Fruit fly (Drosophila melanogaster) whole organism, embryonic: ENCODE results near the gene teq.

ENCODE experiments used
- Atf3 ChIP-seq: fragments of 200-800 bp; sonication (Bioruptor generic); optimal IDR thresholded peaks from 3 replicates; lab custom pipeline; 2016; ENCODE audit warnings: missing biosample characterization, missing genetic modification characterization
- Awh ChIP-seq: fragments of 200-800 bp; sonication (Bioruptor generic); IDR thresholded peaks from 2 replicates; pipeline ENCODE4, ENCODE4 v1.3.6; 2022; ENCODE audit warnings: missing biosample characterization, missing genetic modification characterization
- CG10147 ChIP-seq: fragments of 200-800 bp; sonication (Bioruptor generic); optimal IDR thresholded peaks from 2 replicates; lab custom pipeline; 2019; ENCODE audit warnings: missing biosample characterization, mild to moderate bottlenecking, missing genetic modification characterization, moderate library complexity
- CG10959 ChIP-seq: fragments of 200-800 bp; sonication (Bioruptor generic); IDR thresholded peaks from 2 replicates; pipeline ENCODE4 v1.3.6; 2022; ENCODE audit warnings: missing biosample characterization, missing genetic modification characterization
- CG11247 ChIP-seq: fragments of 200-800 bp; sonication (Bioruptor generic); IDR thresholded peaks from 2 replicates; pipeline ENCODE4 v1.3.6; 2022; ENCODE audit warnings: missing biosample characterization, missing genetic modification characterization
- CG11560 ChIP-seq: fragments of 200-800 bp; sonication (Bioruptor generic); IDR thresholded peaks from 3 replicates; pipeline ENCODE4 v1.3.6; 2022; ENCODE audit warnings: missing biosample characterization, missing genetic modification characterization
- CG11695 ChIP-seq: fragments of 200-800 bp; sonication (Bioruptor generic); IDR thresholded peaks from 3 replicates; pipeline ENCODE4 v1.3.6; 2022; ENCODE audit warnings: missing biosample characterization, missing genetic modification characterization
- CG12744 ChIP-seq: fragments of 200-800 bp; sonication (Bioruptor generic); optimal IDR thresholded peaks from 2 replicates; lab custom pipeline; 2016; ENCODE audit warnings: missing biosample characterization, missing genetic modification characterization
- CG13424 ChIP-seq: fragments of 200-800 bp; sonication (Bioruptor generic); optimal IDR thresholded peaks from 2 replicates; lab custom pipeline; 2019; ENCODE audit warnings: missing biosample characterization, mild to moderate bottlenecking, missing genetic modification characterization, moderate library complexity
- CG15073 ChIP-seq: fragments of 200-800 bp; sonication (Bioruptor generic); optimal IDR thresholded peaks from 2 replicates; lab custom pipeline; 2016; ENCODE audit warnings: missing biosample characterization, missing genetic modification characterization
- CG17829 ChIP-seq: fragments of 200-800 bp; optimal IDR thresholded peaks from 2 replicates; lab custom pipeline; 2019; ENCODE audit warnings: missing biosample characterization, mild to moderate bottlenecking, missing genetic modification characterization, moderate library complexity
- CG18476 ChIP-seq: fragments of 200-800 bp; sonication (Bioruptor generic); optimal IDR thresholded peaks from 2 replicates; lab custom pipeline; 2016; ENCODE audit warnings: missing biosample characterization, mild to moderate bottlenecking, missing genetic modification characterization
- CG18619 ChIP-seq: fragments of 200-800 bp; sonication (Bioruptor generic); optimal IDR thresholded peaks from 3 replicates; lab custom pipeline; 2017; ENCODE audit warnings: missing biosample characterization, mild to moderate bottlenecking, missing genetic modification characterization
- CG18764 ChIP-seq: fragments of 200-800 bp; sonication (Bioruptor generic); optimal IDR thresholded peaks from 3 replicates; lab custom pipeline; 2016; ENCODE audit warnings: missing biosample characterization, missing genetic modification characterization
- CG2129 ChIP-seq: fragments of 200-800 bp; sonication (Bioruptor generic); IDR thresholded peaks from 2 replicates; pipeline ENCODE4 v1.3.6; 2022; ENCODE audit warnings: missing biosample characterization, missing genetic modification characterization; ENCODE audit not compliant: partially characterized antibody
- CG2875 ChIP-seq: fragments of 200-800 bp; sonication (Bioruptor generic); optimal IDR thresholded peaks from 2 replicates; lab custom pipeline; 2017; ENCODE audit warnings: missing biosample characterization, mild to moderate bottlenecking, missing genetic modification characterization, missing genetic modification reagents
- CG31224 ChIP-seq: fragments of 200-800 bp; sonication (Bioruptor generic); IDR thresholded peaks from 2 replicates; pipeline ENCODE4 v1.3.6; 2022; ENCODE audit warnings: missing biosample characterization, missing genetic modification characterization
- CG5180 ChIP-seq: fragments of 200-800 bp; sonication (Bioruptor generic); optimal IDR thresholded peaks from 3 replicates; lab custom pipeline; 2017; ENCODE audit warnings: missing biosample characterization, missing genetic modification characterization, mild to moderate bottlenecking, moderate library complexity, missing genetic modification reagents
- CG8359 ChIP-seq: fragments of 200-800 bp; sonication (Bioruptor generic); optimal IDR thresholded peaks from 2 replicates; lab custom pipeline; 2017; ENCODE audit warnings: missing biosample characterization, mild to moderate bottlenecking, missing genetic modification characterization, borderline replicate concordance
- Chrac-16 ChIP-seq: fragments of 200-800 bp; sonication (Bioruptor generic); optimal IDR thresholded peaks from 3 replicates; lab custom pipeline; 2016; ENCODE audit warnings: missing biosample characterization, missing genetic modification characterization
- D ChIP-seq, 2 experiments: fragments of 200-800 bp in 1 of 2; fragments of >200 bp in 1 of 2; sonication (Bioruptor generic) in 1 of 2; optimal IDR thresholded peaks; 2 replicates in 1 of 2; 3 replicates in 1 of 2; lab custom pipeline; 2017; ENCODE audit warnings: mild to moderate bottlenecking in 1 of 2, missing biosample characterization in 1 of 2, missing genetic modification characterization in 1 of 2, missing genetic modification reagents in 1 of 2
- Dek ChIP-seq: fragments of 200-800 bp; sonication (Bioruptor generic); optimal IDR thresholded peaks from 3 replicates; lab custom pipeline; 2019; ENCODE audit warnings: missing biosample characterization, mild to moderate bottlenecking, missing genetic modification characterization, moderate library complexity
- Ets65A ChIP-seq: fragments of 200-800 bp; sonication (Bioruptor generic); peaks from one replicate; lab custom pipeline; 2016; ENCODE audit warnings: missing biosample characterization, missing genetic modification characterization
- H2.0 ChIP-seq: fragments of 200-800 bp; sonication (Bioruptor generic); IDR thresholded peaks from 2 replicates; pipeline ENCODE4 v1.3.6; 2022; ENCODE audit warnings: missing biosample characterization, missing genetic modification characterization
- HLH3B ChIP-seq: fragments of 200-800 bp; sonication (Bioruptor generic); IDR thresholded peaks from 2 replicates; pipeline ENCODE4 v1.3.6; 2022; ENCODE audit warnings: missing biosample characterization, missing genetic modification characterization
- Hr39 ChIP-seq: fragments of >200 bp; optimal IDR thresholded peaks from 2 replicates; lab custom pipeline; 2017
- Nf-YA ChIP-seq: fragments of 200-800 bp; sonication (Bioruptor generic); IDR thresholded peaks from 2 replicates; pipeline ENCODE4 v1.3.6; 2022; ENCODE audit warnings: missing biosample characterization, missing genetic modification characterization
- Oaz ChIP-seq: fragments of 200-800 bp; sonication (Bioruptor generic); IDR thresholded peaks from 2 replicates; pipeline ENCODE4 v1.3.6; 2022; ENCODE audit warnings: missing biosample characterization, missing genetic modification characterization
- Pdp1 ChIP-seq, 2 experiments: fragments of 200-800 bp; sonication (Bioruptor generic); optimal IDR thresholded peaks; 3 replicates each; lab custom pipeline; 2016; ENCODE audit warnings: missing biosample characterization in 2 of 2, missing genetic modification characterization in 2 of 2, mild to moderate bottlenecking in 1 of 2, moderate library complexity in 1 of 2
- Sry-β ChIP-seq: fragments of 200-800 bp; sonication (Bioruptor generic); optimal IDR thresholded peaks from 2 replicates; lab custom pipeline; 2018; ENCODE audit warnings: missing biosample characterization, mild to moderate bottlenecking, missing genetic modification characterization, moderate library complexity
- Ssrp ChIP-seq: fragments of 200-800 bp; sonication (Bioruptor generic); optimal IDR thresholded peaks from 2 replicates; lab custom pipeline; 2018; ENCODE audit warnings: missing biosample characterization, mild to moderate bottlenecking, missing genetic modification characterization, moderate library complexity
- Taf1 ChIP-seq: fragments of 200-800 bp; sonication (Bioruptor generic); IDR thresholded peaks from 2 replicates; pipeline ENCODE4 v1.3.6; 2022; ENCODE audit warnings: missing biosample characterization, missing genetic modification characterization
- YL-1 ChIP-seq: fragments of 200-800 bp; sonication (Bioruptor generic); optimal IDR thresholded peaks from 3 replicates; lab custom pipeline; 2017; ENCODE audit warnings: missing biosample characterization, mild to moderate bottlenecking, missing genetic modification characterization
- amos ChIP-seq: fragments of 200-800 bp; sonication (Bioruptor generic); IDR thresholded peaks from 2 replicates; pipeline ENCODE4 v1.3.6; 2022; ENCODE audit warnings: missing biosample characterization, missing genetic modification characterization; ENCODE audit not compliant: partially characterized antibody
- aop ChIP-seq: fragments of 200-800 bp; sonication (Bioruptor generic); IDR thresholded peaks from 2 replicates; pipeline ENCODE4 v1.3.6; 2022; ENCODE audit warnings: missing biosample characterization, missing genetic modification characterization
- bigmax ChIP-seq: fragments of 200-800 bp; sonication (Bioruptor generic); optimal IDR thresholded peaks from 2 replicates; lab custom pipeline; 2018; ENCODE audit warnings: missing biosample characterization, mild to moderate bottlenecking, missing genetic modification characterization
- corto ChIP-seq: fragments of 200-800 bp; sonication (Bioruptor generic); optimal IDR thresholded peaks from 2 replicates; lab custom pipeline; 2016; ENCODE audit warnings: missing biosample characterization, mild to moderate bottlenecking, missing genetic modification characterization, moderate library complexity
- cwo ChIP-seq: fragments of 200-800 bp; sonication (Bioruptor generic); optimal IDR thresholded peaks from 3 replicates; lab custom pipeline; 2017; ENCODE audit warnings: missing biosample characterization, missing genetic modification characterization, mild to moderate bottlenecking, moderate library complexity, missing genetic modification reagents
- dan ChIP-seq: fragments of 200-800 bp; sonication (Bioruptor generic); IDR thresholded peaks from 2 replicates; pipeline ENCODE4 v1.3.6; 2022; ENCODE audit warnings: missing biosample characterization, missing genetic modification characterization
- en ChIP-seq: fragments of 200-800 bp; sonication (Bioruptor generic); optimal IDR thresholded peaks from 2 replicates; lab custom pipeline; 2016; ENCODE audit warnings: missing biosample characterization, missing genetic modification characterization
- fd3F ChIP-seq: fragments of 200-800 bp; sonication (Bioruptor generic); optimal IDR thresholded peaks from 2 replicates; lab custom pipeline; 2018; ENCODE audit warnings: missing biosample characterization, mild to moderate bottlenecking, missing genetic modification characterization, moderate library complexity
- gce ChIP-seq: fragments of 200-800 bp; sonication (Bioruptor generic); IDR thresholded peaks from 3 replicates; pipeline ENCODE4 v1.3.6; 2022; ENCODE audit warnings: missing biosample characterization, missing genetic modification characterization
- gcm ChIP-seq: fragments of 200-800 bp; sonication (Bioruptor generic); optimal IDR thresholded peaks from 2 replicates; lab custom pipeline; 2019; ENCODE audit warnings: missing biosample characterization, mild to moderate bottlenecking, missing genetic modification characterization, moderate library complexity
- grau ChIP-seq: fragments of 200-800 bp; optimal IDR thresholded peaks from 3 replicates; lab custom pipeline; 2019; ENCODE audit warnings: missing biosample characterization, mild to moderate bottlenecking, missing genetic modification characterization, moderate library complexity
- lbe ChIP-seq: fragments of 200-800 bp; sonication (Bioruptor generic); optimal IDR thresholded peaks from 2 replicates; lab custom pipeline; 2016; ENCODE audit warnings: missing biosample characterization, mild to moderate bottlenecking, missing genetic modification characterization
- row ChIP-seq: fragments of 200-800 bp; sonication (Bioruptor generic); IDR thresholded peaks from 3 replicates; pipeline ENCODE4 v1.3.6; 2022; ENCODE audit warnings: missing biosample characterization, missing genetic modification characterization
- seq ChIP-seq: fragments of 200-800 bp; sonication (Bioruptor generic); IDR thresholded peaks from 2 replicates; pipeline ENCODE4 v1.3.6; 2022; ENCODE audit warnings: missing biosample characterization, missing genetic modification characterization
- tgo ChIP-seq: fragments of 200-800 bp; sonication (Bioruptor generic); IDR thresholded peaks from 3 replicates; pipeline ENCODE4 v1.3.6; 2022; ENCODE audit warnings: missing biosample characterization, missing genetic modification characterization
- trem ChIP-seq: fragments of 200-800 bp; optimal IDR thresholded peaks from 3 replicates; lab custom pipeline; 2019; ENCODE audit warnings: missing biosample characterization, mild to moderate bottlenecking, missing genetic modification characterization, moderate library complexity
- wor ChIP-seq: fragments of 200-800 bp; sonication (Bioruptor generic); IDR thresholded peaks from 2 replicates; pipeline ENCODE4 v1.3.6; 2022; ENCODE audit warnings: missing biosample characterization, missing genetic modification characterization

The teq gene

DNA sequence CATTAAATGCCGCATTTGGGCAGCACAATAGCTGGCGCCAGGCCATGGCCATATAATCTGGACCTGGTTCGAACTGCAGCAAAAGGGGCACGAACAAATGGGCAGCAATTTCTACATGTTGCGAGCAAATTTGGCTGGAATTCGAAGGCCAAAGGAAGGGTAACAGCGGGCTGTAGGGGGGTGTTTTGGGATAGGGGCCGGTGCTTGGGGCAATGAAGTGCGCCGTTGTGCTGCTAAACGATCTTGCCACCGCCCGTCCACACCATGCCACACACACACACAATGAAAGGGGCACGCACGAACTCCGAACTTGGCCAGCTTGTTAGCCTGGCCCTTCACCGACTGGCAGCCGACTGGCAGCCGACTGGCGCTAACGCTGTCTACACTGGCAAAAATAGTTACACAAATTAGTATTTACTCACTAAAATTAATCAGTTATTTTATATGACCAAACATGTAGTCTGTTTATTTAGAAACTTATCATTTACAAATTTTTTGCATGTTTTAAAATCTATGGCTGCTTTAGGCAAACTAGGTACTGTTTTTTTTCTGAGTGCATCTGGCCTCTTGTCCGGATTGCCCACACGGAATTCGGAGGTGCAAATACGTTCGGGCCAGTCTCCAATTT lies 40.3 kb upstream of the teq start (continued):
- TF ChIP-seq tgo (GFP tag; lab: Robert Waterston, UW) (peak; percentile 64), bigmax (GFP tag; lab: Kevin White, UChicago) (no peak), CG11695 (GFP tag; lab: Robert Waterston, UW) (0 out of 3 replicates have a peak, but pooled peaks have one; percentile 52), Ssrp (peak; percentile 22), H2.0 (GFP tag; lab: Robert Waterston, UW) (peak; percentile 62), Pdp1 (GFP tag; optimal IDR thresholded peaks at IDR 0.05; lab: Kevin White, UChicago) (peak in 1 of 2 experiments; percentile 43), CG11560 (tag; lab: Robert Waterston, UW) (no peak), Oaz (GFP tag; lab: Robert Waterston, UW) (no peak), gce (peak; percentile 81), Taf1 (no peak), CG15073 (GFP tag; lab: Kevin White, UChicago) (no peak), CG18619 (GFP tag; lab: Kevin White, UChicago) (no peak), CG2129 (GFP tag; lab: Robert Waterston, UW) (no peak), CG5180 (GFP tag; lab: Kevin White, UChicago) (peak; percentile 43), Hr39 (lab: Kevin White, UChicago) (no peak), CG2875 (GFP tag; lab: Kevin White, UChicago) (no peak), aop (GFP tag; lab: Robert Waterston, UW) (no peak), CG31224 (GFP tag; lab: Robert Waterston, UW) (peak; percentile 18; the same call in 1 of the 2 replicates), dan (GFP tag; lab: Robert Waterston, UW) (0 out of 2 replicates have a peak, but pooled peaks have one; percentile 51), CG18764 (GFP tag; lab: Kevin White, UChicago) (peak; percentile 55), Awh (GFP tag; lab: Robert Waterston, UW) (peak; percentile 70), CG8359 (GFP tag; lab: Kevin White, UChicago) (peak; percentile 72), row (GFP tag; lab: Robert Waterston, UW) (peak; percentile 70), CG10959 (peak; percentile 86), YL-1 (GFP tag; lab: Kevin White, UChicago) (no peak), Atf3 (GFP tag; lab: Kevin White, UChicago) (peak; percentile 28), Sry-β (GFP tag; lab: Kevin White, UChicago) (no peak), Ets65A (GFP tag; lab: Kevin White, UChicago) (no peak), gcm (GFP tag; lab: Kevin White, UChicago) (no peak), fd3F (no peak), wor (peak; percentile 43; the same call in 1 of the 2 replicates), Dek (no peak), CG13424 (tag; lab: Kevin White, UChicago) (peak; percentile 38), amos (no peak), trem (tag; lab: Kevin White, UChicago) (peak; percentile 78), CG11247 (no peak), cwo (GFP tag; lab: Kevin White, UChicago) (peak; percentile 11), CG10147 (GFP tag; lab: Kevin White, UChicago) (peak; percentile 25), seq (no peak), HLH3B (GFP tag; lab: Robert Waterston, UW) (peak; percentile 74), en (GFP tag; lab: Kevin White, UChicago) (no peak), CG18476 (GFP tag; lab: Kevin White, UChicago) (peak; percentile 73), Chrac-16 (peak; percentile 51), CG17829 (peak; percentile 77), corto (GFP tag; lab: Kevin White, UChicago) (peak; percentile 28), D (optimal IDR thresholded peaks at IDR 0.05; lab: Kevin White, UChicago) (no peak), D (GFP tag; optimal IDR thresholded peaks at IDR 0.05; lab: Kevin White, UChicago) (peak; percentile 78), Nf-YA (0 out of 2 replicates have a peak, but pooled peaks have one; percentile 28), lbe (GFP tag; lab: Kevin White, UChicago) (peak; percentile 14), grau (tag; lab: Kevin White, UChicago) (peak; percentile 41), CG12744 (no peak)
